Worm (Caenorhabditis elegans): ENCODE data around the gene rbg-1.
A peak's percentile ranks its signal among the peaks of the same experiment; 100 is the strongest.

rbg-1 gene

ce11 chrX:14970221-14970801 lies 13.0 kb upstream of the rbg-1 start, which contains the start of the genes flwr-1 and tbc-1:
Gene flwr-1 (minus strand): TSS chrX:14970271.
Gene tbc-1 (plus strand): TSS chrX:14970751.
- TF ChIP-seq F13C5.2 (tag; optimal IDR thresholded peaks at IDR 0.05) = peak; percentile 17
- no peak for TF ChIP-seq hnd-1 (tag; optimal IDR thresholded peaks at IDR 0.05)

- no peak for TF ChIP-seq sea-1 (GFP tag; conservative IDR thresholded peaks at IDR 0.05)
- TF ChIP-seq hnd-1 (tag; optimal IDR thresholded peaks at IDR 0.05) = no peak
- TF ChIP-seq tra-4 (tag; optimal IDR thresholded peaks at IDR 0.05) = no peak
- no peak for TF ChIP-seq aly-1 (tag; optimal IDR thresholded peaks at IDR 0.05)
- no peak for TF ChIP-seq hmbx-1 (tag; optimal IDR thresholded peaks at IDR 0.05)
- TF ChIP-seq tbx-11 (GFP tag; IDR thresholded peaks at IDR 0.05) = no peak
- no peak for TF ChIP-seq ama-1 (optimal IDR thresholded peaks at IDR 0.05)
- TF ChIP-seq flt-1 (GFP tag; IDR thresholded peaks at IDR 0.05) = no peak
- no peak for TF ChIP-seq B0310.2 (tag; optimal IDR thresholded peaks at IDR 0.05)
- no peak for TF ChIP-seq tbx-37 (GFP tag; conservative IDR thresholded peaks at IDR 0.05)
- TF ChIP-seq scrt-1 (GFP tag; IDR thresholded peaks at IDR 0.05) = no peak
- no peak for TF ChIP-seq F13C5.2 (tag; optimal IDR thresholded peaks at IDR 0.05)
Measured at ce11 chrX:14973085-14973484, 10.2 kb upstream of the rbg-1 start.

- TF ChIP-seq F13C5.2 (tag; optimal IDR thresholded peaks at IDR 0.05) (peak; percentile 2), hmbx-1 (tag; optimal IDR thresholded peaks at IDR 0.05) (no peak)
Measured at ce11 chrX:14975467-14976167, 7.7 kb upstream of the rbg-1 start, which contains the start of gene F20D1.3. Gene F20D1.3 (plus strand): TSS chrX:14976117.

ce11 chrX:14976840-14977534 lies 6.3 kb upstream of the rbg-1 start:
- TF ChIP-seq tra-4 (tag; optimal IDR thresholded peaks at IDR 0.05) (no peak), pes-1 (GFP tag; IDR thresholded peaks at IDR 0.05) (no peak), ets-7 (tag; optimal IDR thresholded peaks at IDR 0.05) (no peak), F13C5.2 (tag; optimal IDR thresholded peaks at IDR 0.05) (no peak), tbx-11 (GFP tag; IDR thresholded peaks at IDR 0.05) (no peak), hnd-1 (tag; optimal IDR thresholded peaks at IDR 0.05) (no peak), hmg-4 (GFP tag; optimal IDR thresholded peaks at IDR 0.05) (no peak), B0310.2 (tag; optimal IDR thresholded peaks at IDR 0.05) (no peak), sea-1 (GFP tag; conservative IDR thresholded peaks at IDR 0.05) (no peak), flt-1 (GFP tag; IDR thresholded peaks at IDR 0.05) (no peak), aly-1 (tag; optimal IDR thresholded peaks at IDR 0.05) (no peak), hmbx-1 (tag; optimal IDR thresholded peaks at IDR 0.05) (no peak)

- TF ChIP-seq hnd-1 (tag; optimal IDR thresholded peaks at IDR 0.05) = no peak
Measured at ce11 chrX:14978756-14979155, 4.6 kb upstream of the rbg-1 start.

- no peak for TF ChIP-seq ceh-36 (tag; optimal IDR thresholded peaks at IDR 0.05)
- TF ChIP-seq B0310.2 (tag; optimal IDR thresholded peaks at IDR 0.05) = no peak
- no peak for TF ChIP-seq tbx-11 (GFP tag; IDR thresholded peaks at IDR 0.05)
- TF ChIP-seq pes-1 (GFP tag; IDR thresholded peaks at IDR 0.05) = no peak
- no peak for TF ChIP-seq sea-1 (GFP tag; conservative IDR thresholded peaks at IDR 0.05)
- TF ChIP-seq hmg-4 (GFP tag; optimal IDR thresholded peaks at IDR 0.05) = no peak
- TF ChIP-seq hmbx-1 (tag; optimal IDR thresholded peaks at IDR 0.05) = no peak
- no peak for TF ChIP-seq hnd-1 (tag; optimal IDR thresholded peaks at IDR 0.05)
- no peak for TF ChIP-seq aly-1 (tag; optimal IDR thresholded peaks at IDR 0.05)
- TF ChIP-seq tra-4 (tag; optimal IDR thresholded peaks at IDR 0.05) = no peak
- no peak for TF ChIP-seq ama-1 (optimal IDR thresholded peaks at IDR 0.05)
- TF ChIP-seq tbx-37 (GFP tag; conservative IDR thresholded peaks at IDR 0.05) = no peak
Measured at ce11 chrX:14979388-14979787, 3.9 kb upstream of the rbg-1 start, which contains the start of gene emre-1. Gene emre-1 (plus strand): TSS chrX:14979688.

ce11 chrX:14982525-14982924 lies 808 bp upstream of the rbg-1 start, which contains the start of gene plp-2:
Gene plp-2 (minus strand): TSS chrX:14982804.
- TF ChIP-seq ceh-13 (GFP tag; optimal IDR thresholded peaks at IDR 0.05) = no peak
- no peak for TF ChIP-seq tbx-11 (GFP tag; IDR thresholded peaks at IDR 0.05)
- no peak for TF ChIP-seq hnd-1 (tag; optimal IDR thresholded peaks at IDR 0.05)
- TF ChIP-seq aly-1 (tag; optimal IDR thresholded peaks at IDR 0.05) = no peak
- TF ChIP-seq scrt-1 (GFP tag; IDR thresholded peaks at IDR 0.05) = no peak
- TF ChIP-seq flt-1 (GFP tag; IDR thresholded peaks at IDR 0.05) = no peak
- no peak for TF ChIP-seq ceh-36 (tag; optimal IDR thresholded peaks at IDR 0.05)
- no peak for TF ChIP-seq sea-1 (GFP tag; conservative IDR thresholded peaks at IDR 0.05)
- TF ChIP-seq pes-1 (GFP tag; IDR thresholded peaks at IDR 0.05) = no peak
- no peak for TF ChIP-seq hmg-4 (GFP tag; optimal IDR thresholded peaks at IDR 0.05)
- TF ChIP-seq F13C5.2 (tag; optimal IDR thresholded peaks at IDR 0.05) = no peak
- no peak for TF ChIP-seq B0310.2 (tag; optimal IDR thresholded peaks at IDR 0.05)
- no peak for TF ChIP-seq ets-7 (tag; optimal IDR thresholded peaks at IDR 0.05)

ce11 chrX:14988160-14988559 lies 4.8 kb downstream of the rbg-1 start:
- TF ChIP-seq ceh-36 (tag; optimal IDR thresholded peaks at IDR 0.05) = no peak
- no peak for TF ChIP-seq tbx-11 (GFP tag; IDR thresholded peaks at IDR 0.05)
- no peak for TF ChIP-seq F13C5.2 (tag; optimal IDR thresholded peaks at IDR 0.05)
- no peak for TF ChIP-seq tbx-37 (GFP tag; conservative IDR thresholded peaks at IDR 0.05)
- TF ChIP-seq hnd-1 (tag; optimal IDR thresholded peaks at IDR 0.05) = no peak

All from whole organism, early embryonic.